Fruit fly (Drosophila melanogaster): ENCODE measurements around the gene eco.

Gene eco

dm6 chr3L:7326676-7327075, 12.5 kb downstream of the eco start:
- TF ChIP-seq ovo (GFP tag; optimal IDR thresholded peaks at IDR 0.05) (no peak), Hr96 (GFP tag; optimal IDR thresholded peaks at IDR 0.05) (no peak), CG1620 (GFP tag; optimal IDR thresholded peaks at IDR 0.05) (no peak), CG12768 (GFP tag; optimal IDR thresholded peaks at IDR 0.05) (no peak), cic (GFP tag; optimal IDR thresholded peaks at IDR 0.05) (no peak), Mnt (GFP tag; optimal IDR thresholded peaks at IDR 0.05) (no peak), toe (GFP tag; optimal IDR thresholded peaks at IDR 0.05) (no peak), CG11617 (GFP tag; optimal IDR thresholded peaks at IDR 0.05) (no peak), cnc (optimal IDR thresholded peaks at IDR 0.05) (no peak), pad (GFP tag; optimal IDR thresholded peaks at IDR 0.05) (no peak), bab1 (GFP tag; optimal IDR thresholded peaks at IDR 0.05) (no peak), CG7045 (GFP tag; optimal IDR thresholded peaks at IDR 0.05) (no peak), tj (GFP tag; optimal IDR thresholded peaks at IDR 0.05) (no peak), Clk (GFP tag; optimal IDR thresholded peaks at IDR 0.05) (no peak), Crg-1 (GFP tag; optimal IDR thresholded peaks at IDR 0.05) (no peak), CG33017 (tag; optimal IDR thresholded peaks at IDR 0.05) (no peak)

- TF ChIP-seq toe (GFP tag; optimal IDR thresholded peaks at IDR 0.05) (peak; percentile 13), CG14711 (tag; optimal IDR thresholded peaks at IDR 0.05) (peak; percentile 66), CG5204 (GFP tag; optimal IDR thresholded peaks at IDR 0.05) (no peak), CG7045 (GFP tag; optimal IDR thresholded peaks at IDR 0.05) (no peak), tj (GFP tag; optimal IDR thresholded peaks at IDR 0.05) (peak; percentile 27), CG33017 (tag; optimal IDR thresholded peaks at IDR 0.05) (no peak), Crg-1 (GFP tag; optimal IDR thresholded peaks at IDR 0.05) (peak; percentile 38), pad (GFP tag; optimal IDR thresholded peaks at IDR 0.05) (peak; percentile 14), kay (GFP tag; ENCODE audit: borderline replicate concordance) (no peak), CG11617 (GFP tag; optimal IDR thresholded peaks at IDR 0.05) (peak; percentile 36), ovo (GFP tag; optimal IDR thresholded peaks at IDR 0.05) (peak; percentile 15), cnc (optimal IDR thresholded peaks at IDR 0.05) (no peak), Hr96 (GFP tag; optimal IDR thresholded peaks at IDR 0.05) (no peak), cic (GFP tag; optimal IDR thresholded peaks at IDR 0.05) (peak; percentile 13), Mnt (GFP tag; optimal IDR thresholded peaks at IDR 0.05) (peak; percentile 44), CG12768 (GFP tag; optimal IDR thresholded peaks at IDR 0.05) (peak; percentile 4), Clk (GFP tag; optimal IDR thresholded peaks at IDR 0.05) (no peak), bab1 (GFP tag; optimal IDR thresholded peaks at IDR 0.05) (peak; percentile 17), CG1620 (GFP tag; optimal IDR thresholded peaks at IDR 0.05) (peak; percentile 44), CG7101 (tag; optimal IDR thresholded peaks at IDR 0.05) (peak; percentile 75)
Measured at dm6 chr3L:7323348-7323747, 15.8 kb downstream of the eco start, which contains the start of the genes RhoGEF4 and Rint1. RhoGEF4 (minus strand) TSS chr3L:7323411. Rint1 (plus strand) TSS chr3L:7323619.

- TF ChIP-seq CG11617 (GFP tag; optimal IDR thresholded peaks at IDR 0.05) (no peak), CG5204 (GFP tag; optimal IDR thresholded peaks at IDR 0.05) (no peak), cic (GFP tag; optimal IDR thresholded peaks at IDR 0.05) (no peak), CG1620 (GFP tag; optimal IDR thresholded peaks at IDR 0.05) (no peak), ovo (GFP tag; optimal IDR thresholded peaks at IDR 0.05) (no peak), CG7101 (tag; optimal IDR thresholded peaks at IDR 0.05) (no peak), CG7045 (GFP tag; optimal IDR thresholded peaks at IDR 0.05) (no peak), kay (GFP tag; ENCODE audit: borderline replicate concordance) (no peak), CG12768 (GFP tag; optimal IDR thresholded peaks at IDR 0.05) (no peak), Hr96 (GFP tag; optimal IDR thresholded peaks at IDR 0.05) (no peak), CG33017 (tag; optimal IDR thresholded peaks at IDR 0.05) (no peak), tj (GFP tag; optimal IDR thresholded peaks at IDR 0.05) (no peak), Crg-1 (GFP tag; optimal IDR thresholded peaks at IDR 0.05) (no peak), toe (GFP tag; optimal IDR thresholded peaks at IDR 0.05) (no peak), pad (GFP tag; optimal IDR thresholded peaks at IDR 0.05) (no peak)
Measured at dm6 chr3L:7319768-7320167, 19.4 kb downstream of the eco start, which contains the start of gene CG8607. CG8607 (plus strand) TSS chr3L:7320068.

- no peak for TF ChIP-seq CG5204 (GFP tag; optimal IDR thresholded peaks at IDR 0.05)
Measured at dm6 chr3L:7314133-7314532, 25.0 kb downstream of the eco start.

- TF ChIP-seq cic (GFP tag; optimal IDR thresholded peaks at IDR 0.05) (no peak), Mnt (GFP tag; optimal IDR thresholded peaks at IDR 0.05) (no peak), CG1620 (GFP tag; optimal IDR thresholded peaks at IDR 0.05) (no peak), pad (GFP tag; optimal IDR thresholded peaks at IDR 0.05) (no peak), bab1 (GFP tag; optimal IDR thresholded peaks at IDR 0.05) (no peak), CG14711 (tag; optimal IDR thresholded peaks at IDR 0.05) (no peak), kay (GFP tag; ENCODE audit: borderline replicate concordance) (no peak), CG7101 (tag; optimal IDR thresholded peaks at IDR 0.05) (no peak), ovo (GFP tag; optimal IDR thresholded peaks at IDR 0.05) (no peak), CG33017 (tag; optimal IDR thresholded peaks at IDR 0.05) (no peak), tj (GFP tag; optimal IDR thresholded peaks at IDR 0.05) (no peak), CG11617 (GFP tag; optimal IDR thresholded peaks at IDR 0.05) (no peak), toe (GFP tag; optimal IDR thresholded peaks at IDR 0.05) (no peak)
Measured at dm6 chr3L:7313559-7314132, 25.5 kb downstream of the eco start.

- no peak for TF ChIP-seq CG14711 (tag; optimal IDR thresholded peaks at IDR 0.05)
- no peak for TF ChIP-seq ovo (GFP tag; optimal IDR thresholded peaks at IDR 0.05)
- no peak for TF ChIP-seq Mnt (GFP tag; optimal IDR thresholded peaks at IDR 0.05)
- no peak for TF ChIP-seq CG1620 (GFP tag; optimal IDR thresholded peaks at IDR 0.05)
- TF ChIP-seq CG12768 (GFP tag; optimal IDR thresholded peaks at IDR 0.05): no peak
- TF ChIP-seq Crg-1 (GFP tag; optimal IDR thresholded peaks at IDR 0.05): no peak
- no peak for TF ChIP-seq Clk (GFP tag; optimal IDR thresholded peaks at IDR 0.05)
- no peak for TF ChIP-seq kay (GFP tag; ENCODE audit: borderline replicate concordance)
- TF ChIP-seq CG5204 (GFP tag; optimal IDR thresholded peaks at IDR 0.05): no peak
- TF ChIP-seq toe (GFP tag; optimal IDR thresholded peaks at IDR 0.05): no peak
- TF ChIP-seq pad (GFP tag; optimal IDR thresholded peaks at IDR 0.05): no peak
- TF ChIP-seq CG11617 (GFP tag; optimal IDR thresholded peaks at IDR 0.05): no peak
- no peak for TF ChIP-seq CG7101 (tag; optimal IDR thresholded peaks at IDR 0.05)
- TF ChIP-seq tj (GFP tag; optimal IDR thresholded peaks at IDR 0.05): no peak
- no peak for TF ChIP-seq CG33017 (tag; optimal IDR thresholded peaks at IDR 0.05)
- no peak for TF ChIP-seq bab1 (GFP tag; optimal IDR thresholded peaks at IDR 0.05)
- no peak for TF ChIP-seq CG7045 (GFP tag; optimal IDR thresholded peaks at IDR 0.05)
Measured at dm6 chr3L:7312754-7313153, 26.4 kb downstream of the eco start, which contains the start of gene unc-13-4A. unc-13-4A (minus strand) TSS chr3L:7312896.

All from whole organism, adult.